Worm (Caenorhabditis elegans): ENCODE results near the gene dhs-7.

dhs-7 gene

DNA sequence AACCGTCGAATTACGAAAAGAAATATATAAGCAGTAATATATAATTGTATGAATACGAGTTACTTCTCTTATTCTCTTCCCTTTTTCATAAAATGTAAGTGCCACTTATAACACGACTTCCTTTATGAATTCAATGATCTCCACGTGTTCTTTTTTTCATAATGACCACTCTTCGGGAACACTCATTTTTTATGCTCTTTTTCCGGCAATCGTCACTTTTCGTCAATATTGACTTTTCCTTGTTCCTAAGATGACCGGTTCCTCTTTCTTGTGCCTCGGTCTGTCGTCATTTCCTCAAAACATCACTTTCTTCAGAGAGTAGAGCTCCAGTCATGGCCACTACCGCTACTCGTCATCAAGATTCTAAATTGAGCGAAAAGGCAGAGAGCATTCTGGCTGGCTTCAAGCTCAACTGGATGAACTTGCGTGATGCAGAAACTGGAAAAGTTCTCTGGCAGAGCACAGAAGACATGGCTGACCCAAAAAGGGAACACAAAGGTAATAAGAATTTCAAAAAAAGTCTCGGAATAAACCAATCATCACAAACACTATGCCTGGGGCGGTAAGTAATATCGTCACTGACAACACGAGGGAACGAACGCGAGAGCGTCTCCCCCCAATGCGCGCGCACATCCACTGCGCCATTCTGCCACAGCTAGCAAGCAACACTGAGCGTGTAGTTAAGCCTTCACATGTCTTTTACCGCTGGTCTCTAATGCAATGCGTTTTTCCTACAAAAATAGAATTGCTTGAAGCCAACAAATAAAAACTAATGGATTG, 24.6 kb downstream of the dhs-7 start, which contains the start of gene pdl-1 (continued):
- TF ChIP-seq B0019.2 (GFP tag; conservative IDR thresholded peaks at IDR 0.05) (0 out of 2 replicates have a peak, but pooled peaks have one; percentile 26), T26A5.8 (tag; optimal IDR thresholded peaks at IDR 0.05) (peak; percentile 79), dpff-1 (tag; optimal IDR thresholded peaks at IDR 0.05) (peak; percentile 13), nhr-27 (tag; optimal IDR thresholded peaks at IDR 0.05) (peak; percentile 84), efl-1 (GFP tag; optimal IDR thresholded peaks at IDR 0.05) (no peak), F22D6.2 (tag; optimal IDR thresholded peaks at IDR 0.05) (peak; percentile 6), Y53F4B.3 (GFP tag; IDR thresholded peaks at IDR 0.05) (peak; percentile 68; the same call in 1 of the 2 replicates), lag-1 (GFP tag; IDR thresholded peaks at IDR 0.05) (no peak), ztf-28 (GFP tag; IDR thresholded peaks at IDR 0.05) (peak; percentile 64; the same call in 1 of the 2 replicates), ets-4 (GFP tag; optimal IDR thresholded peaks at IDR 0.05) (peak; percentile 62), ZK185.1 (tag; optimal IDR thresholded peaks at IDR 0.05; ENCODE audit: poor library complexity, severe bottlenecking) (peak; percentile 94), hrde-1 (tag; optimal IDR thresholded peaks at IDR 0.05; ENCODE audit: borderline replicate concordance) (peak; percentile 83), lin-40 (tag; optimal IDR thresholded peaks at IDR 0.05) (peak; percentile 72), madf-3 (GFP tag; IDR thresholded peaks at IDR 0.05) (peak; percentile 53; the same call in 1 of the 2 replicates), nhr-90 (tag; optimal IDR thresholded peaks at IDR 0.05) (peak; percentile 91), lsy-27 (tag; optimal IDR thresholded peaks at IDR 0.05; ENCODE audit: borderline replicate concordance, insufficient read depth) (peak; percentile 52), bed-1 (GFP tag; IDR thresholded peaks at IDR 0.05) (peak; percentile 94), attf-5 (GFP tag; optimal IDR thresholded peaks at IDR 0.05) (peak; percentile 82), ztf-3 (GFP tag; optimal IDR thresholded peaks at IDR 0.05) (peak; percentile 51), dpl-1 (GFP tag; optimal IDR thresholded peaks at IDR 0.05) (no peak), let-526 (GFP tag; IDR thresholded peaks at IDR 0.05) (peak; percentile 39; the same call in 1 of the 2 replicates), snpc-4 (GFP tag; optimal IDR thresholded peaks at IDR 0.05) (peak; percentile 53), snpc-4 (tag; optimal IDR thresholded peaks at IDR 0.05) (peak; percentile 67 to 83 (median 80)), hlh-26 (GFP tag; conservative IDR thresholded peaks at IDR 0.05) (0 out of 2 replicates have a peak, but pooled peaks have one; percentile 61), hmg-20 (GFP tag; IDR thresholded peaks at IDR 0.05) (peak; percentile 77), ztf-25 (GFP tag; IDR thresholded peaks at IDR 0.05) (peak; percentile 84; the same call in 1 of the 2 replicates), madf-10 (tag; optimal IDR thresholded peaks at IDR 0.05) (peak; percentile 86), aptf-3 (GFP tag; IDR thresholded peaks at IDR 0.05) (0 out of 2 replicates have a peak, but pooled peaks have one; percentile 71), F57A8.1 (GFP tag; optimal IDR thresholded peaks at IDR 0.05) (peak; percentile 46), F57C9.4 (tag; optimal IDR thresholded peaks at IDR 0.05) (peak; percentile 65), C17E4.6 (GFP tag; IDR thresholded peaks at IDR 0.05) (peak; percentile 63; the same call in 1 of the 2 replicates), Y56A3A.18 (GFP tag; IDR thresholded peaks at IDR 0.05) (peak; percentile 91), atf-7 (tag; optimal IDR thresholded peaks at IDR 0.05) (peak; percentile 85), rec-8 (tag; optimal IDR thresholded peaks at IDR 0.05) (peak; percentile 84 to 97), athp-1 (tag; optimal IDR thresholded peaks at IDR 0.05) (peak; percentile 84), nhr-80 (tag; optimal IDR thresholded peaks at IDR 0.05) (peak; percentile 46), T07F8.4 (tag; optimal IDR thresholded peaks at IDR 0.05) (peak; percentile 86), K12H6.12 (tag; optimal IDR thresholded peaks at IDR 0.05) (peak; percentile 77), sea-2 (GFP tag; IDR thresholded peaks at IDR 0.05) (0 out of 2 replicates have a peak, but pooled peaks have one; percentile 80), ztf-26 (tag; optimal IDR thresholded peaks at IDR 0.05) (peak; percentile 73), ztf-6 (GFP tag; IDR thresholded peaks at IDR 0.05) (no peak), bed-2 (GFP tag; IDR thresholded peaks at IDR 0.05) (no peak), egrh-3 (GFP tag; IDR thresholded peaks at IDR 0.05) (peak; percentile 57), snpc-1.3 (tag; optimal IDR thresholded peaks at IDR 0.05; ENCODE audit: insufficient read depth) (peak; percentile 89), akir-1 (GFP tag; optimal IDR thresholded peaks at IDR 0.05) (peak; percentile 73), F37B4.10 (GFP tag; IDR thresholded peaks at IDR 0.05) (0 out of 2 replicates have a peak, but pooled peaks have one; percentile 23)

Data from whole organism, young adult.